Fruit fly (Drosophila melanogaster) Kc167 (cell line): ENCODE data around the gene trp.

Experiments used
- Myc ChIP-seq: fragments of >200 bp; optimal IDR thresholded peaks from 2 replicates; lab custom pipeline; 2017; ENCODE audit warnings: missing external identifiers
- psq ChIP-seq: fragments of >200 bp; optimal IDR thresholded peaks from 2 replicates; lab custom pipeline; 2017; ENCODE audit warnings: missing external identifiers

dm6 chr3R:29868676-29869349 lies 51.3 kb downstream of the trp start, which contains the start of gene Zip99C:
- TF ChIP-seq psq (no peak), Myc (no peak)
